Fruit fly (Drosophila melanogaster) whole organism, embryonic: Measurements from ENCODE around the gene CG32267.

Experiments used
- CG1024 ChIP-seq: fragments of 200-800 bp; sonication (Bioruptor generic); IDR thresholded peaks from 2 replicates; pipeline ENCODE4 v1.3.6; 2022; ENCODE audit warnings: missing biosample characterization, missing genetic modification characterization
- CG10543 ChIP-seq: fragments of 200-800 bp; sonication (Bioruptor generic); optimal IDR thresholded peaks from 3 replicates; lab custom pipeline; 2017; ENCODE audit warnings: missing biosample characterization, mild to moderate bottlenecking, missing genetic modification characterization, moderate library complexity
- CG12659 ChIP-seq: fragments of 200-800 bp; sonication (Bioruptor generic); optimal IDR thresholded peaks from 3 replicates; lab custom pipeline; 2017; ENCODE audit warnings: mild to moderate bottlenecking, missing biosample characterization, missing genetic modification reagents, missing genetic modification characterization
- CG12942 ChIP-seq: fragments of 200-800 bp; sonication (Bioruptor generic); optimal IDR thresholded peaks from 3 replicates; lab custom pipeline; 2016; ENCODE audit warnings: missing biosample characterization, missing genetic modification characterization
- CG14965 ChIP-seq: fragments of 200-800 bp; sonication (Bioruptor generic); optimal IDR thresholded peaks from 2 replicates; lab custom pipeline; 2016; ENCODE audit warnings: missing biosample characterization, missing genetic modification characterization, borderline replicate concordance
- CG15269 ChIP-seq: fragments of 200-800 bp; sonication (Bioruptor generic); optimal IDR thresholded peaks from 2 replicates; lab custom pipeline; 2018; ENCODE audit warnings: missing biosample characterization, mild to moderate bottlenecking, missing genetic modification characterization, moderate library complexity
- CG15601 ChIP-seq: fragments of 200-800 bp; sonication (Bioruptor generic); optimal IDR thresholded peaks from 3 replicates; lab custom pipeline; 2019; ENCODE audit warnings: missing biosample characterization, mild to moderate bottlenecking, missing genetic modification characterization, moderate library complexity
- CG15696 ChIP-seq: fragments of 200-800 bp; sonication (Bioruptor generic); optimal IDR thresholded peaks from 2 replicates; lab custom pipeline; 2019; ENCODE audit warnings: missing biosample characterization, mild to moderate bottlenecking, missing genetic modification characterization, moderate library complexity
- CG16813 ChIP-seq: fragments of 200-800 bp; sonication (Bioruptor generic); IDR thresholded peaks from 3 replicates; pipeline ENCODE4 v1.3.6; 2022; ENCODE audit warnings: missing biosample characterization, missing genetic modification characterization; ENCODE audit not compliant: partially characterized antibody
- CG18262 ChIP-seq: fragments of 200-800 bp; optimal IDR thresholded peaks from 3 replicates; lab custom pipeline; 2019; ENCODE audit warnings: missing biosample characterization, mild to moderate bottlenecking, missing genetic modification characterization, moderate library complexity
- CG2116 ChIP-seq: fragments of 200-800 bp; sonication (Bioruptor generic); optimal IDR thresholded peaks from 3 replicates; lab custom pipeline; 2018; ENCODE audit warnings: missing biosample characterization, mild to moderate bottlenecking, missing genetic modification characterization
- CG2712 ChIP-seq: fragments of 200-800 bp; optimal IDR thresholded peaks from 3 replicates; lab custom pipeline; 2019; ENCODE audit warnings: missing biosample characterization, mild to moderate bottlenecking, missing genetic modification characterization, moderate library complexity
- CG3281 ChIP-seq: fragments of 200-800 bp; sonication (Bioruptor generic); optimal IDR thresholded peaks from 3 replicates; lab custom pipeline; 2017; ENCODE audit warnings: missing biosample characterization, mild to moderate bottlenecking, missing genetic modification characterization
- CG3995 ChIP-seq: fragments of 200-800 bp; sonication (Bioruptor generic); optimal IDR thresholded peaks from 3 replicates; lab custom pipeline; 2016; ENCODE audit warnings: missing biosample characterization, missing genetic modification characterization
- CG4328 ChIP-seq: fragments of 200-800 bp; sonication (Bioruptor generic); optimal IDR thresholded peaks from 3 replicates; lab custom pipeline; 2017; ENCODE audit warnings: missing biosample characterization, missing genetic modification reagents, missing genetic modification characterization
- CG4707 ChIP-seq: fragments of 200-800 bp; sonication (Bioruptor generic); optimal IDR thresholded peaks from 2 replicates; lab custom pipeline; 2018; ENCODE audit warnings: missing biosample characterization, mild to moderate bottlenecking, missing genetic modification characterization, moderate library complexity
- CG6791 ChIP-seq: fragments of 200-800 bp; sonication (Bioruptor generic); IDR thresholded peaks from 3 replicates; pipeline ENCODE4 v1.3.6; 2022; ENCODE audit warnings: missing biosample characterization, missing genetic modification characterization; ENCODE audit not compliant: partially characterized antibody
- CG7556 ChIP-seq: fragments of 200-800 bp; sonication (Bioruptor generic); optimal IDR thresholded peaks from 2 replicates; lab custom pipeline; 2017; ENCODE audit warnings: missing biosample characterization, mild to moderate bottlenecking, missing genetic modification characterization
- CG7963 ChIP-seq: fragments of 200-800 bp; sonication (Bioruptor generic); IDR thresholded peaks from 3 replicates; pipeline ENCODE4 v1.3.6; 2022; ENCODE audit warnings: missing biosample characterization, missing genetic modification characterization; ENCODE audit not compliant: partially characterized antibody
- CG9609 ChIP-seq: fragments of 200-800 bp; sonication (Bioruptor generic); optimal IDR thresholded peaks from 3 replicates; lab custom pipeline; 2016; ENCODE audit warnings: missing biosample characterization, missing genetic modification characterization
- CrebB ChIP-seq: fragments of 200-800 bp; sonication (Bioruptor generic); optimal IDR thresholded peaks from 3 replicates; lab custom pipeline; 2018; ENCODE audit warnings: missing biosample characterization, mild to moderate bottlenecking, missing genetic modification characterization
- D ChIP-seq, 2 experiments: fragments of 200-800 bp in 1 of 2; fragments of >200 bp in 1 of 2; sonication (Bioruptor generic) in 1 of 2; optimal IDR thresholded peaks; 2 replicates in 1 of 2; 3 replicates in 1 of 2; lab custom pipeline; 2017; ENCODE audit warnings: mild to moderate bottlenecking in 1 of 2, missing biosample characterization in 1 of 2, missing genetic modification characterization in 1 of 2, missing genetic modification reagents in 1 of 2
- Deaf1 ChIP-seq: fragments of 200-800 bp; optimal IDR thresholded peaks from 3 replicates; lab custom pipeline; 2019; ENCODE audit warnings: missing biosample characterization, mild to moderate bottlenecking, missing genetic modification characterization, moderate library complexity
- Dip3 ChIP-seq: fragments of 200-800 bp; sonication (Bioruptor generic); optimal IDR thresholded peaks from 3 replicates; lab custom pipeline; 2016; ENCODE audit warnings: missing biosample characterization, missing genetic modification characterization
- Ets65A ChIP-seq: fragments of 200-800 bp; sonication (Bioruptor generic); peaks from one replicate; lab custom pipeline; 2016; ENCODE audit warnings: missing biosample characterization, missing genetic modification characterization
- Fer3 ChIP-seq: fragments of 200-800 bp; sonication (Bioruptor generic); optimal IDR thresholded peaks from 2 replicates; lab custom pipeline; 2018; ENCODE audit warnings: missing biosample characterization, mild to moderate bottlenecking, missing genetic modification characterization, moderate library complexity
- Hr3 ChIP-seq: fragments of 200-800 bp; sonication (Bioruptor generic); optimal IDR thresholded peaks from 3 replicates; lab custom pipeline; 2016; ENCODE audit warnings: missing biosample characterization, missing genetic modification characterization
- Meics ChIP-seq: fragments of 200-800 bp; sonication (Bioruptor generic); optimal IDR thresholded peaks from 2 replicates; lab custom pipeline; 2017; ENCODE audit warnings: missing biosample characterization, mild to moderate bottlenecking, missing genetic modification characterization
- Mes4 ChIP-seq: fragments of 200-800 bp; sonication (Bioruptor generic); optimal IDR thresholded peaks from 2 replicates; lab custom pipeline; 2016; ENCODE audit warnings: missing biosample characterization, missing genetic modification characterization
- Nf-YB ChIP-seq: fragments of 200-800 bp; sonication (Bioruptor generic); optimal IDR thresholded peaks from 3 replicates; lab custom pipeline; 2019; ENCODE audit warnings: missing biosample characterization, mild to moderate bottlenecking, missing genetic modification characterization, moderate library complexity
- Pdp1 ChIP-seq, 2 experiments: fragments of 200-800 bp; sonication (Bioruptor generic); optimal IDR thresholded peaks; 3 replicates each; lab custom pipeline; 2016; ENCODE audit warnings: missing biosample characterization in 2 of 2, missing genetic modification characterization in 2 of 2, mild to moderate bottlenecking in 1 of 2, moderate library complexity in 1 of 2
- Poxn ChIP-seq: fragments of 200-800 bp; sonication (Bioruptor generic); IDR thresholded peaks from 2 replicates; pipeline ENCODE4 v1.3.6; 2022; ENCODE audit warnings: missing biosample characterization, missing genetic modification characterization
- chm ChIP-seq: fragments of 200-800 bp; sonication (Bioruptor generic); IDR thresholded peaks from 2 replicates; pipeline ENCODE4 v1.3.6; 2022; ENCODE audit warnings: missing biosample characterization, missing genetic modification characterization
- croc ChIP-seq: fragments of 200-800 bp; sonication (Bioruptor generic); conservative IDR thresholded peaks from 3 replicates; pipeline ENCODE4 v1.3.6; 2022; ENCODE audit warnings: missing biosample characterization, missing genetic modification characterization
- danr ChIP-seq: fragments of 200-800 bp; sonication (Bioruptor generic); IDR thresholded peaks from 2 replicates; pipeline ENCODE4 v1.3.6; 2022; ENCODE audit warnings: missing biosample characterization, missing genetic modification characterization
- maf-S ChIP-seq: fragments of 200-800 bp; sonication (Bioruptor generic); optimal IDR thresholded peaks from 2 replicates; lab custom pipeline; 2016; ENCODE audit warnings: missing biosample characterization, missing genetic modification characterization
- mld ChIP-seq: fragments of 200-800 bp; sonication (Bioruptor generic); IDR thresholded peaks from 3 replicates; pipeline ENCODE4 v1.3.6; 2022; ENCODE audit warnings: missing biosample characterization, missing genetic modification characterization; ENCODE audit not compliant: partially characterized antibody
- nau ChIP-seq: fragments of 200-800 bp; sonication (Bioruptor generic); optimal IDR thresholded peaks from 3 replicates; lab custom pipeline; 2017; ENCODE audit warnings: missing biosample characterization, mild to moderate bottlenecking, missing genetic modification characterization, missing genetic modification reagents
- nerfin-1 ChIP-seq: fragments of 200-800 bp; sonication (Bioruptor generic); optimal IDR thresholded peaks from 3 replicates; lab custom pipeline; 2019; ENCODE audit warnings: missing biosample characterization, mild to moderate bottlenecking, missing genetic modification characterization, moderate library complexity
- pb ChIP-seq: fragments of 200-800 bp; sonication (Bioruptor generic); optimal IDR thresholded peaks from 3 replicates; lab custom pipeline; 2016; ENCODE audit warnings: missing biosample characterization, missing genetic modification characterization
- ranshi ChIP-seq: fragments of 200-800 bp; sonication (Bioruptor generic); IDR thresholded peaks from 2 replicates; pipeline ENCODE4 v1.3.6; 2022; ENCODE audit warnings: missing biosample characterization, missing genetic modification characterization
- ro ChIP-seq: fragments of 200-800 bp; sonication (Bioruptor generic); IDR thresholded peaks from 2 replicates; pipeline ENCODE4 v1.3.6; 2022; ENCODE audit warnings: missing biosample characterization, missing genetic modification characterization
- scrt ChIP-seq: fragments of 200-800 bp; sonication (Bioruptor generic); optimal IDR thresholded peaks from 2 replicates; lab custom pipeline; 2018; ENCODE audit warnings: missing biosample characterization, mild to moderate bottlenecking, missing genetic modification characterization, moderate library complexity
- sima ChIP-seq: fragments of 200-800 bp; sonication (Bioruptor generic); optimal IDR thresholded peaks from 2 replicates; lab custom pipeline; 2016; ENCODE audit warnings: missing biosample characterization, missing genetic modification characterization
- sug ChIP-seq: fragments of 200-800 bp; optimal IDR thresholded peaks from 2 replicates; lab custom pipeline; 2019; ENCODE audit warnings: missing biosample characterization, mild to moderate bottlenecking, missing genetic modification characterization, moderate library complexity
- tio ChIP-seq: fragments of 200-800 bp; sonication (Bioruptor generic); optimal IDR thresholded peaks from 2 replicates; lab custom pipeline; 2017; ENCODE audit warnings: missing biosample characterization, missing genetic modification characterization, inconsistent platforms
- tll ChIP-seq, 2 experiments: fragments of 200-800 bp in 1 of 2; fragments of >200 bp in 1 of 2; sonication (Bioruptor generic) in 1 of 2; optimal IDR thresholded peaks; 2 replicates each; lab custom pipeline; 2017 to 2019; ENCODE audit warnings: missing biosample characterization in 2 of 2, missing genetic modification characterization in 2 of 2, mild to moderate bottlenecking in 1 of 2, moderate library complexity in 1 of 2
- zf30C ChIP-seq: fragments of 200-800 bp; sonication (Bioruptor generic); optimal IDR thresholded peaks from 3 replicates; lab custom pipeline; 2018; ENCODE audit warnings: missing biosample characterization, mild to moderate bottlenecking, missing genetic modification characterization

The CG32267 gene

dm6 chr3L:3460402-3461027, 11.4 kb downstream of the CG32267 start, which contains the start of gene eIF5B (continued):
- TF ChIP-seq CG15269 (tag; lab: Kevin White, UChicago) (peak; percentile 85), Deaf1 (no peak), mld (GFP tag; lab: Robert Waterston, UW) (no peak), CG2116 (GFP tag; lab: Kevin White, UChicago) (peak; percentile 54), Pdp1 (GFP tag; optimal IDR thresholded peaks at IDR 0.05; lab: Kevin White, UChicago) (peak in 1 of 2 experiments; percentile 67), Meics (GFP tag; lab: Kevin White, UChicago) (peak; percentile 69), CG14965 (GFP tag; lab: Kevin White, UChicago) (no peak), Mes4 (GFP tag; lab: Kevin White, UChicago) (peak; percentile 1), maf-S (GFP tag; lab: Kevin White, UChicago) (peak; percentile 18), Poxn (GFP tag; lab: Robert Waterston, UW) (peak; percentile 47; the same call in 1 of the 2 replicates), nerfin-1 (tag; lab: Kevin White, UChicago) (peak; percentile 45), scrt (GFP tag; lab: Kevin White, UChicago) (peak; percentile 6), CG15696 (tag; lab: Kevin White, UChicago) (peak; percentile 56), danr (GFP tag; lab: Robert Waterston, UW) (peak; percentile 60; the same call in 1 of the 2 replicates), tio (GFP tag; lab: Kevin White, UChicago) (peak; percentile 87), Ets65A (GFP tag; lab: Kevin White, UChicago) (peak; percentile 92), nau (GFP tag; lab: Kevin White, UChicago) (no peak), sug (tag; lab: Kevin White, UChicago) (peak; percentile 73), CG16813 (GFP tag; lab: Robert Waterston, UW) (no peak), ro (GFP tag; lab: Robert Waterston, UW) (no peak; the same call in 1 of the 2 replicates), CrebB (peak; percentile 28), CG2712 (peak; percentile 83), CG3281 (GFP tag; lab: Kevin White, UChicago) (peak; percentile 63), CG12659 (GFP tag; lab: Kevin White, UChicago) (peak; percentile 84), D (optimal IDR thresholded peaks at IDR 0.05; lab: Kevin White, UChicago) (no peak), D (GFP tag; optimal IDR thresholded peaks at IDR 0.05; lab: Kevin White, UChicago) (peak; percentile 34), pb (GFP tag; lab: Kevin White, UChicago) (no peak), CG4707 (peak; percentile 66), tll (GFP tag; optimal IDR thresholded peaks at IDR 0.05; lab: Kevin White, UChicago) (no peak), CG4328 (GFP tag; lab: Kevin White, UChicago) (peak; percentile 32), CG3995 (GFP tag; lab: Kevin White, UChicago) (no peak), CG10543 (GFP tag; lab: Kevin White, UChicago) (peak; percentile 74), CG1024 (GFP tag; lab: Robert Waterston, UW) (peak; percentile 52; the same call in 1 of the 2 replicates), CG7963 (GFP tag; lab: Robert Waterston, UW) (no peak), Nf-YB (GFP tag; lab: Kevin White, UChicago) (peak; percentile 62), CG9609 (GFP tag; lab: Kevin White, UChicago) (peak; percentile 32), CG7556 (peak; percentile 60), chm (GFP tag; lab: Robert Waterston, UW) (peak; percentile 75), Fer3 (peak; percentile 61), CG12942 (GFP tag; lab: Kevin White, UChicago) (peak; percentile 54), Dip3 (GFP tag; lab: Kevin White, UChicago) (peak; percentile 57), zf30C (GFP tag; lab: Kevin White, UChicago) (no peak), CG18262 (tag; lab: Kevin White, UChicago) (peak; percentile 78), ranshi (GFP tag; lab: Robert Waterston, UW) (peak; percentile 79), CG6791 (GFP tag; lab: Robert Waterston, UW) (no peak), sima (GFP tag; lab: Kevin White, UChicago) (no peak), croc (GFP tag; lab: Robert Waterston, UW) (peak; percentile 69), Hr3 (GFP tag; lab: Kevin White, UChicago) (peak; percentile 83), CG15601 (tag; lab: Kevin White, UChicago) (peak; percentile 59)
